Worm (Caenorhabditis elegans) whole organism, young adult: ENCODE results near the gene F45D11.14.

Experiments
- F22D6.2 ChIP-seq: sonication (generic microtip); optimal IDR thresholded peaks from 2 replicates; lab custom pipeline; 2016; ENCODE audit warnings: mild to moderate bottlenecking, missing genetic modification characterization, missing compliant biosample characterization
- Y95B8A.8 ChIP-seq: fragments of 200-800 bp; sonication (Bioruptor generic); IDR thresholded peaks from 2 replicates; pipeline ENCODE4 v1.3.6; 2022; ENCODE audit warnings: missing genetic modification reagents, missing genetic modification characterization, missing compliant biosample characterization
- ama-1 ChIP-seq, 3 experiments: fragments of 150-350 bp in 1 of 3; sonication (generic microtip) in 2 of 3; optimal IDR thresholded peaks; 2 replicates each; lab custom pipeline; 2014 to 2018; ENCODE audit warnings: missing biosample characterization in 2 of 3, missing genetic modification characterization in 2 of 3, missing genetic modification reagents in 2 of 3
- dpff-1 ChIP-seq: sonication (generic microtip); optimal IDR thresholded peaks from 2 replicates; lab custom pipeline; 2017; ENCODE audit warnings: mild to moderate bottlenecking, missing genetic modification characterization, missing compliant biosample characterization
- dpl-1 ChIP-seq: fragments of 150-350 bp; optimal IDR thresholded peaks from 2 replicates; lab custom pipeline; 2014; ENCODE audit warnings: missing biosample characterization, missing genetic modification reagents, missing genetic modification characterization
- nhr-80 ChIP-seq: sonication (generic microtip); optimal IDR thresholded peaks from 2 replicates; lab custom pipeline; 2016; ENCODE audit warnings: missing genetic modification characterization, missing compliant biosample characterization

ce11 chrII:979135-979534, 27.1 kb downstream of the F45D11.14 start, which contains the start of the genes fbxc-17 and fbxc-15:
- no peak for TF ChIP-seq ama-1 (optimal IDR thresholded peaks at IDR 0.05; lab: Kevin White, UChicago)
- no peak for TF ChIP-seq ama-1 (GFP tag; optimal IDR thresholded peaks at IDR 0.05; lab: Kevin White, UChicago)
- no peak for TF ChIP-seq dpl-1 (GFP tag; lab: Kevin White, UChicago)
- no peak for TF ChIP-seq F22D6.2
- TF ChIP-seq dpff-1 (tag; lab: Kevin White, UChicago), result no peak
- no peak for TF ChIP-seq nhr-80
- no peak for TF ChIP-seq Y95B8A.8
